Worm (Caenorhabditis elegans): ENCODE measurements around the gene sdz-1.
A peak's percentile ranks its signal among the peaks of the same experiment; 100 is the strongest.

The sdz-1 gene

ce11 chrIII:8652112-8652694, 47.9 kb downstream of the sdz-1 start (continued):
- TF ChIP-seq Y75B8A.6 (GFP tag; IDR thresholded peaks at IDR 0.05) (0 out of 2 replicates have a peak, but pooled peaks have one; percentile 6), T26A8.4 (GFP tag; IDR thresholded peaks at IDR 0.05) (peak; percentile 25; the same call in 1 of the 2 replicates), nhr-77 (tag; optimal IDR thresholded peaks at IDR 0.05) (peak; percentile 7), T20F7.1 (GFP tag; optimal IDR thresholded peaks at IDR 0.05) (peak; percentile 23)

DNA sequence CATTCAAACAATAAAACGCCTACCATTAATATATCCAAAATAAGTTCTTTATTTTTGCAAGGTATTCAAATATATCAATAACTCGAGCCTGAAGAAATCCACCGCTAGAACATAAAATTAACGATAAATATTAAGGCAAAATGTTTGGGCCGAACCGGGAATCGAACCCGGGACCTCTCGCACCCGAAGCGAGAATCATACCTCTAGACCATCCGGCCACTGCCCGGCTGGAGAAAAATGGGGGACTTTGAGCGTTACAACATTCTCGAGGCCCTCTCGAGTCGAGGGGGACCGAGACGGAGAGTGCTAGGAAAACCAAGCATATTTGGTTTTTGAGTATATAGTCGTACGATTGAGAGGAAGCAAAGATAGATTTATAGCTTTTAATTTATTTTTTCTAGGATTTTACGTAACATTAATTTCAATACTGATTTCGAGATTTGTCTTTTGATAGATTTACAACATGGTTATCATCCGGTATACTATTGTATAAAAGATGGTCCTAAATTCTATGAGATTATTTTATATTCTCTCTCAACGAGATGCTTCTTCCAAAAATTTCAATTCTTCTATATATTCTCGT, 49.8 kb downstream of the sdz-1 start, which contains the start of gene flp-23:
TSS of gene flp-23 (plus strand) at position 533 of the 583 bp plus-strand sequence.
- TF ChIP-seq Y105C5A.15 (GFP tag; IDR thresholded peaks at IDR 0.05) (no peak), daf-12 (tag; optimal IDR thresholded peaks at IDR 0.05) (no peak), aha-1 (tag) (peak; percentile 98), tra-1 (GFP tag; IDR thresholded peaks at IDR 0.05) (peak; percentile 44; the same call in 1 of the 2 replicates), mep-1 (tag; optimal IDR thresholded peaks at IDR 0.05) (peak; percentile 37), madf-9 (GFP tag; conservative IDR thresholded peaks at IDR 0.05) (0 out of 2 replicates have a peak, but pooled peaks have one; percentile 27), lin-39 (tag; optimal IDR thresholded peaks at IDR 0.05) (no peak), F26F4.8 (GFP tag; conservative IDR thresholded peaks at IDR 0.05) (peak; percentile 68; the same call in 1 of the 2 replicates), mes-2 (tag; optimal IDR thresholded peaks at IDR 0.05; ENCODE audit: poor library complexity, severe bottlenecking) (peak; percentile 73), mdl-1 (tag; optimal IDR thresholded peaks at IDR 0.05) (no peak), egl-43 (GFP tag; IDR thresholded peaks at IDR 0.05) (no peak; the same call in none of the 2 replicates), ceh-44 (GFP tag; IDR thresholded peaks at IDR 0.05) (peak; percentile 26; the same call in 1 of the 2 replicates), daf-16 (GFP tag; optimal IDR thresholded peaks at IDR 0.05) (peak in 1 of 2 experiments; percentile 18), daf-16 (tag; optimal IDR thresholded peaks at IDR 0.05) (peak; percentile 26), vab-7 (GFP tag; IDR thresholded peaks at IDR 0.05) (peak; percentile 67; the same call in 1 of the 2 replicates), lin-38 (GFP tag; IDR thresholded peaks at IDR 0.05) (peak; percentile 61), D1046.2 (GFP tag; IDR thresholded peaks at IDR 0.05) (0 out of 2 replicates have a peak, but pooled peaks have one; percentile 58), zag-1 (tag; optimal IDR thresholded peaks at IDR 0.05) (no peak), lin-13 (GFP tag; optimal IDR thresholded peaks at IDR 0.05) (peak; percentile 62), F37D6.2 (tag; optimal IDR thresholded peaks at IDR 0.05) (peak; percentile 18), ceh-82 (tag; optimal IDR thresholded peaks at IDR 0.05) (no peak), unc-130 (GFP tag; optimal IDR thresholded peaks at IDR 0.05) (peak; percentile 29), dmd-6 (GFP tag; IDR thresholded peaks at IDR 0.05) (peak; percentile 26; the same call in 1 of the 2 replicates), set-16 (GFP tag; IDR thresholded peaks at IDR 0.05) (peak; percentile 68), unc-62 (GFP tag; optimal IDR thresholded peaks at IDR 0.05 in 1 of 2) (peak in 1 of 2 experiments; percentile 58), unc-62 (tag; optimal IDR thresholded peaks at IDR 0.05) (no peak), arid-1 (GFP tag; conservative IDR thresholded peaks at IDR 0.05) (0 out of 2 replicates have a peak, but pooled peaks have one; percentile 40), T26A8.4 (GFP tag; IDR thresholded peaks at IDR 0.05) (peak; percentile 12; the same call in 1 of the 2 replicates), Y5F2A.4 (GFP tag; optimal IDR thresholded peaks at IDR 0.05) (no peak), pha-4 (GFP tag; IDR thresholded peaks at IDR 0.05) (peak; percentile 52; the same call in 1 of the 2 replicates), pha-4 (tag; optimal IDR thresholded peaks at IDR 0.05) (no peak), F44E2.7 (GFP tag; IDR thresholded peaks at IDR 0.05) (no peak), gei-8 (GFP tag; optimal IDR thresholded peaks at IDR 0.05) (no peak), ceh-20 (GFP tag; IDR thresholded peaks at IDR 0.05) (0 out of 2 replicates have a peak, but pooled peaks have one; percentile 9), rbr-2 (tag; optimal IDR thresholded peaks at IDR 0.05) (peak; percentile 35), lsy-2 (tag; optimal IDR thresholded peaks at IDR 0.05) (peak in 1 of 2 experiments; percentile 50), hmg-1.1 (GFP tag; IDR thresholded peaks at IDR 0.05) (peak; percentile 73), lim-7 (GFP tag; IDR thresholded peaks at IDR 0.05) (peak; percentile 72), hlh-30 (tag; optimal IDR thresholded peaks at IDR 0.05; ENCODE audit: insufficient read depth) (peak; percentile 40), unc-39 (tag; optimal IDR thresholded peaks at IDR 0.05) (no peak), nhr-76 (tag; optimal IDR thresholded peaks at IDR 0.05) (no peak), ZK546.5 (tag; optimal IDR thresholded peaks at IDR 0.05) (no peak), sdz-12 (GFP tag; optimal IDR thresholded peaks at IDR 0.05) (no peak), fos-1 (tag; optimal IDR thresholded peaks at IDR 0.05) (no peak)
